Fruit fly (Drosophila melanogaster) whole organism, embryonic: ENCODE measurements around the gene CG31735.
A peak's percentile ranks its signal among the peaks of the same experiment; 100 is the strongest.

Experiments
- Asciz ChIP-seq: fragments of 200-800 bp; sonication (Bioruptor generic); optimal IDR thresholded peaks from 2 replicates; lab custom pipeline; 2017; ENCODE audit warnings: missing biosample characterization, mild to moderate bottlenecking, missing genetic modification characterization, missing genetic modification reagents
- Bgb ChIP-seq: fragments of 200-800 bp; sonication (Bioruptor generic); IDR thresholded peaks from 2 replicates; pipeline ENCODE4 v1.3.6; 2022; ENCODE audit warnings: missing biosample characterization, missing genetic modification characterization; ENCODE audit not compliant: partially characterized antibody
- C15 ChIP-seq: fragments of 200-800 bp; sonication (Bioruptor generic); IDR thresholded peaks from 3 replicates; pipeline ENCODE4 v1.3.6; 2022; ENCODE audit warnings: missing biosample characterization, missing genetic modification characterization
- CG11696 ChIP-seq: fragments of 200-800 bp; sonication (Bioruptor generic); IDR thresholded peaks from 2 replicates; pipeline ENCODE4 v1.3.6; 2022; ENCODE audit warnings: missing biosample characterization, missing genetic modification characterization
- CG12391 ChIP-seq: fragments of 200-800 bp; sonication (Bioruptor generic); optimal IDR thresholded peaks from 3 replicates; lab custom pipeline; 2018; ENCODE audit warnings: missing biosample characterization, mild to moderate bottlenecking, missing genetic modification characterization, moderate library complexity
- CG12659 ChIP-seq: fragments of 200-800 bp; sonication (Bioruptor generic); optimal IDR thresholded peaks from 3 replicates; lab custom pipeline; 2017; ENCODE audit warnings: mild to moderate bottlenecking, missing biosample characterization, missing genetic modification reagents, missing genetic modification characterization
- CG12744 ChIP-seq: fragments of 200-800 bp; sonication (Bioruptor generic); optimal IDR thresholded peaks from 2 replicates; lab custom pipeline; 2016; ENCODE audit warnings: missing biosample characterization, missing genetic modification characterization
- CG12769 ChIP-seq: fragments of 200-800 bp; sonication (Bioruptor generic); optimal IDR thresholded peaks from 2 replicates; lab custom pipeline; 2019; ENCODE audit warnings: missing biosample characterization, mild to moderate bottlenecking, missing genetic modification characterization, moderate library complexity
- CG13296 ChIP-seq: fragments of 200-800 bp; sonication (Bioruptor generic); optimal IDR thresholded peaks from 3 replicates; lab custom pipeline; 2018; ENCODE audit warnings: missing biosample characterization, mild to moderate bottlenecking, missing genetic modification characterization
- CG13775 ChIP-seq: fragments of 200-800 bp; sonication (Bioruptor generic); optimal IDR thresholded peaks from 3 replicates; lab custom pipeline; 2017; ENCODE audit warnings: missing biosample characterization, mild to moderate bottlenecking, missing genetic modification characterization
- CG15514 ChIP-seq: fragments of 200-800 bp; sonication (Bioruptor generic); optimal IDR thresholded peaks from 3 replicates; lab custom pipeline; 2017; ENCODE audit warnings: missing biosample characterization, missing genetic modification characterization, mild to moderate bottlenecking, moderate library complexity, missing genetic modification reagents
- CG17568 ChIP-seq: fragments of 200-800 bp; sonication (Bioruptor generic); optimal IDR thresholded peaks from 2 replicates; lab custom pipeline; 2018; ENCODE audit warnings: missing biosample characterization, mild to moderate bottlenecking, missing genetic modification characterization, moderate library complexity
- CG18476 ChIP-seq: fragments of 200-800 bp; sonication (Bioruptor generic); optimal IDR thresholded peaks from 2 replicates; lab custom pipeline; 2016; ENCODE audit warnings: missing biosample characterization, mild to moderate bottlenecking, missing genetic modification characterization
- CG2120 ChIP-seq: fragments of 200-800 bp; sonication (Bioruptor generic); optimal IDR thresholded peaks from 3 replicates; lab custom pipeline; 2016; ENCODE audit warnings: missing biosample characterization, missing genetic modification characterization
- CG31365 ChIP-seq: fragments of 200-800 bp; sonication (Bioruptor generic); optimal IDR thresholded peaks from 2 replicates; lab custom pipeline; 2018; ENCODE audit warnings: missing biosample characterization, mild to moderate bottlenecking, missing genetic modification characterization
- CG42726 ChIP-seq: fragments of 200-800 bp; sonication (Bioruptor generic); IDR thresholded peaks from 2 replicates; pipeline ENCODE4 v1.3.6; 2022; ENCODE audit warnings: missing biosample characterization, missing genetic modification characterization; ENCODE audit not compliant: partially characterized antibody
- CG4820 ChIP-seq: fragments of 200-800 bp; sonication (Bioruptor generic); optimal IDR thresholded peaks from 3 replicates; lab custom pipeline; 2016; ENCODE audit warnings: missing biosample characterization, missing genetic modification characterization
- CG8944 ChIP-seq: fragments of 200-800 bp; sonication (Bioruptor generic); optimal IDR thresholded peaks from 3 replicates; lab custom pipeline; 2016; ENCODE audit warnings: missing biosample characterization, missing genetic modification characterization
- CrebB ChIP-seq: fragments of 200-800 bp; sonication (Bioruptor generic); optimal IDR thresholded peaks from 3 replicates; lab custom pipeline; 2018; ENCODE audit warnings: missing biosample characterization, mild to moderate bottlenecking, missing genetic modification characterization
- D19B ChIP-seq: fragments of 200-800 bp; sonication (Bioruptor generic); optimal IDR thresholded peaks from 2 replicates; lab custom pipeline; 2017; ENCODE audit warnings: missing biosample characterization, mild to moderate bottlenecking, missing genetic modification characterization
- Dip2 ChIP-seq: fragments of 200-800 bp; sonication (Bioruptor generic); IDR thresholded peaks from 2 replicates; pipeline ENCODE4 v1.3.6; 2022; ENCODE audit warnings: missing biosample characterization, missing genetic modification characterization
- Doc2 ChIP-seq: fragments of 200-800 bp; sonication (Bioruptor generic); IDR thresholded peaks from 2 replicates; pipeline ENCODE4 v1.3.6; 2022; ENCODE audit warnings: missing biosample characterization, missing genetic modification characterization
- H15 ChIP-seq: fragments of 200-800 bp; sonication (Bioruptor generic); IDR thresholded peaks from 3 replicates; pipeline ENCODE4 v1.3.6; 2022; ENCODE audit warnings: missing biosample characterization, missing genetic modification characterization
- Hr39 ChIP-seq: fragments of >200 bp; optimal IDR thresholded peaks from 2 replicates; lab custom pipeline; 2017
- NC2α ChIP-seq: fragments of 200-800 bp; sonication (Bioruptor generic); optimal IDR thresholded peaks from 2 replicates; lab custom pipeline; 2016; ENCODE audit warnings: missing biosample characterization, missing genetic modification characterization
- Opbp ChIP-seq: fragments of 200-800 bp; sonication (Bioruptor generic); IDR thresholded peaks from 3 replicates; pipeline ENCODE4 v1.3.6; 2022; ENCODE audit warnings: missing biosample characterization, missing genetic modification characterization; ENCODE audit not compliant: partially characterized antibody
- Optix ChIP-seq: fragments of 200-800 bp; sonication (Bioruptor generic); IDR thresholded peaks from 3 replicates; pipeline ENCODE4 v1.3.6; 2022; ENCODE audit warnings: missing biosample characterization, missing genetic modification characterization
- Six4 ChIP-seq: fragments of 200-800 bp; sonication (Bioruptor generic); optimal IDR thresholded peaks from 2 replicates; lab custom pipeline; 2016; ENCODE audit warnings: missing biosample characterization, missing genetic modification characterization
- abd-A ChIP-seq: fragments of 200-800 bp; sonication (Bioruptor generic); optimal IDR thresholded peaks from 3 replicates; lab custom pipeline; 2019; ENCODE audit warnings: missing biosample characterization, mild to moderate bottlenecking, missing genetic modification characterization, moderate library complexity
- ac ChIP-seq: fragments of 200-800 bp; sonication (Bioruptor generic); optimal IDR thresholded peaks from 3 replicates; lab custom pipeline; 2017; ENCODE audit warnings: missing biosample characterization, mild to moderate bottlenecking, missing genetic modification characterization
- ase ChIP-seq: fragments of 200-800 bp; sonication (Bioruptor generic); IDR thresholded peaks from 3 replicates; pipeline ENCODE4 v1.3.6; 2022; ENCODE audit warnings: missing biosample characterization, missing genetic modification characterization
- btn ChIP-seq: fragments of 200-800 bp; sonication (Bioruptor generic); optimal IDR thresholded peaks from 2 replicates; lab custom pipeline; 2016; ENCODE audit warnings: missing biosample characterization, missing genetic modification characterization
- cato ChIP-seq: fragments of 200-800 bp; sonication (Bioruptor generic); optimal IDR thresholded peaks from 2 replicates; lab custom pipeline; 2016; ENCODE audit warnings: missing biosample characterization, missing genetic modification characterization, borderline replicate concordance
- chinmo ChIP-seq: fragments of 200-800 bp; sonication (Bioruptor generic); IDR thresholded peaks from 4 replicates; pipeline ENCODE4 v1.3.6; 2022; ENCODE audit warnings: missing biosample characterization, missing genetic modification characterization; ENCODE audit not compliant: partially characterized antibody
- dan ChIP-seq: fragments of 200-800 bp; sonication (Bioruptor generic); IDR thresholded peaks from 2 replicates; pipeline ENCODE4 v1.3.6; 2022; ENCODE audit warnings: missing biosample characterization, missing genetic modification characterization
- dmrt99B ChIP-seq: fragments of 200-800 bp; sonication (Bioruptor generic); optimal IDR thresholded peaks from 2 replicates; lab custom pipeline; 2018; ENCODE audit warnings: missing biosample characterization, mild to moderate bottlenecking, missing genetic modification characterization, moderate library complexity
- fru ChIP-seq: fragments of >200 bp; optimal IDR thresholded peaks from 2 replicates; lab custom pipeline; 2017
- gcm2 ChIP-seq: fragments of 200-800 bp; sonication (Bioruptor generic); optimal IDR thresholded peaks from 2 replicates; lab custom pipeline; 2016; ENCODE audit warnings: missing biosample characterization, missing genetic modification characterization
- grn ChIP-seq: fragments of 200-800 bp; sonication (Bioruptor generic); optimal IDR thresholded peaks from 3 replicates; lab custom pipeline; 2017; ENCODE audit warnings: missing biosample characterization, missing genetic modification characterization
- ham ChIP-seq: fragments of 200-800 bp; sonication (Bioruptor generic); IDR thresholded peaks from 2 replicates; pipeline ENCODE4 v1.3.6; 2022; ENCODE audit warnings: missing biosample characterization, missing genetic modification characterization
- hbn ChIP-seq: fragments of 200-800 bp; sonication (Bioruptor generic); IDR thresholded peaks from 2 replicates; pipeline ENCODE4 v1.3.6; 2022; ENCODE audit warnings: missing biosample characterization, missing genetic modification characterization; ENCODE audit not compliant: partially characterized antibody
- ind ChIP-seq: fragments of 200-800 bp; sonication (Bioruptor generic); optimal IDR thresholded peaks from 3 replicates; lab custom pipeline; 2016; ENCODE audit warnings: missing biosample characterization, missing genetic modification characterization
- klu ChIP-seq: fragments of 200-800 bp; sonication (Bioruptor generic); IDR thresholded peaks from 2 replicates; pipeline ENCODE4 v1.3.6; 2022; ENCODE audit warnings: missing biosample characterization, missing genetic modification characterization
- maf-S ChIP-seq: fragments of 200-800 bp; sonication (Bioruptor generic); optimal IDR thresholded peaks from 2 replicates; lab custom pipeline; 2016; ENCODE audit warnings: missing biosample characterization, missing genetic modification characterization
- nerfin-1 ChIP-seq: fragments of 200-800 bp; sonication (Bioruptor generic); optimal IDR thresholded peaks from 3 replicates; lab custom pipeline; 2019; ENCODE audit warnings: missing biosample characterization, mild to moderate bottlenecking, missing genetic modification characterization, moderate library complexity
- schlank ChIP-seq: fragments of 200-800 bp; sonication (Bioruptor generic); optimal IDR thresholded peaks from 2 replicates; lab custom pipeline; 2018; ENCODE audit warnings: missing biosample characterization, mild to moderate bottlenecking, missing genetic modification characterization
- scrt ChIP-seq: fragments of 200-800 bp; sonication (Bioruptor generic); optimal IDR thresholded peaks from 2 replicates; lab custom pipeline; 2018; ENCODE audit warnings: missing biosample characterization, mild to moderate bottlenecking, missing genetic modification characterization, moderate library complexity
- sisA ChIP-seq: fragments of 200-800 bp; sonication (Bioruptor generic); IDR thresholded peaks from 2 replicates; pipeline ENCODE4 v1.3.6; 2022; ENCODE audit warnings: missing biosample characterization, missing genetic modification characterization
- tgo ChIP-seq: fragments of 200-800 bp; sonication (Bioruptor generic); IDR thresholded peaks from 3 replicates; pipeline ENCODE4 v1.3.6; 2022; ENCODE audit warnings: missing biosample characterization, missing genetic modification characterization
- tll ChIP-seq, 2 experiments: fragments of 200-800 bp in 1 of 2; fragments of >200 bp in 1 of 2; sonication (Bioruptor generic) in 1 of 2; optimal IDR thresholded peaks; 2 replicates each; lab custom pipeline; 2017 to 2019; ENCODE audit warnings: missing biosample characterization in 2 of 2, missing genetic modification characterization in 2 of 2, mild to moderate bottlenecking in 1 of 2, moderate library complexity in 1 of 2
- ttk ChIP-seq: fragments of 200-800 bp; sonication (Bioruptor generic); IDR thresholded peaks from 2 replicates; pipeline ENCODE4 v2.1.2; 2022; ENCODE audit warnings: missing biosample characterization, missing genetic modification characterization
- unpg ChIP-seq: fragments of 200-800 bp; sonication (Bioruptor generic); optimal IDR thresholded peaks from 3 replicates; lab custom pipeline; 2018; ENCODE audit warnings: missing biosample characterization, mild to moderate bottlenecking, missing genetic modification characterization, moderate library complexity

Gene CG31735

dm6 chr2L:15911591-15912007, 16.3 kb downstream of the CG31735 start (continued):
- TF ChIP-seq dmrt99B (tag; lab: Kevin White, UChicago) (no peak), Asciz (GFP tag; lab: Kevin White, UChicago) (no peak), schlank (tag; lab: Kevin White, UChicago) (no peak), H15 (GFP tag; lab: Robert Waterston, UW) (no peak), hbn (GFP tag; lab: Robert Waterston, UW) (no peak), nerfin-1 (no peak), ase (GFP tag; lab: Robert Waterston, UW) (no peak), grn (no peak), CG12391 (tag; lab: Kevin White, UChicago) (no peak), Opbp (GFP tag; lab: Robert Waterston, UW) (0 out of 3 replicates have a peak, but pooled peaks have one; percentile 44), C15 (GFP tag; lab: Robert Waterston, UW) (no peak), btn (GFP tag; lab: Kevin White, UChicago) (no peak), D19B (GFP tag; lab: Kevin White, UChicago) (no peak), fru (lab: Kevin White, UChicago) (no peak), CG13775 (GFP tag; lab: Kevin White, UChicago) (no peak), klu (no peak), maf-S (GFP tag; lab: Kevin White, UChicago) (no peak), CG12769 (tag; lab: Kevin White, UChicago) (peak; percentile 78), tll (GFP tag; optimal IDR thresholded peaks at IDR 0.05; lab: Kevin White, UChicago) (no peak), CG11696 (GFP tag; lab: Robert Waterston, UW) (no peak), Doc2 (GFP tag; lab: Robert Waterston, UW) (no peak), ham (no peak), CG12744 (GFP tag; lab: Kevin White, UChicago) (no peak), sisA (no peak), CG42726 (GFP tag; lab: Robert Waterston, UW) (no peak; the same call in 1 of the 2 replicates), tgo (GFP tag; lab: Robert Waterston, UW) (no peak), CG31365 (tag; lab: Kevin White, UChicago) (no peak), CG12659 (GFP tag; lab: Kevin White, UChicago) (no peak), gcm2 (GFP tag; lab: Kevin White, UChicago) (no peak), Optix (GFP tag; lab: Robert Waterston, UW) (no peak), Hr39 (lab: Kevin White, UChicago) (no peak), NC2α (no peak), ttk (no peak), CG17568 (no peak), Dip2 (GFP tag; lab: Robert Waterston, UW) (no peak), CG13296 (GFP tag; lab: Kevin White, UChicago) (no peak), unpg (GFP tag; lab: Kevin White, UChicago) (no peak), abd-A (peak; percentile 80), CG2120 (GFP tag; lab: Kevin White, UChicago) (no peak), cato (GFP tag; lab: Kevin White, UChicago) (no peak), ind (no peak), CG4820 (GFP tag; lab: Kevin White, UChicago) (no peak), dan (GFP tag; lab: Robert Waterston, UW) (no peak), ac (GFP tag; lab: Kevin White, UChicago) (no peak), scrt (no peak), chinmo (peak; percentile 100), CrebB (tag; lab: Kevin White, UChicago) (no peak), CG18476 (GFP tag; lab: Kevin White, UChicago) (no peak), CG15514 (GFP tag; lab: Kevin White, UChicago) (no peak), CG8944 (GFP tag; lab: Kevin White, UChicago) (no peak), Bgb (GFP tag; lab: Robert Waterston, UW) (peak; percentile 68; the same call in 1 of the 2 replicates), Six4 (GFP tag; lab: Kevin White, UChicago) (no peak)
